Worm (Caenorhabditis elegans) whole organism, L2 larva: ENCODE measurements around the gene sec-24.1.

ENCODE experiments used
- C34F6.9 ChIP-seq: fragments of 150-350 bp; optimal IDR thresholded peaks from 2 replicates; lab custom pipeline; 2014; ENCODE audit warnings: missing biosample characterization, missing genetic modification characterization
- F13H6.1 ChIP-seq: sonication (generic microtip); optimal IDR thresholded peaks from 2 replicates; lab custom pipeline; 2016; ENCODE audit warnings: missing genetic modification characterization, missing compliant biosample characterization
- R02D3.7 ChIP-seq: fragments of 150-350 bp; optimal IDR thresholded peaks from 2 replicates; lab custom pipeline; 2014; ENCODE audit warnings: missing biosample characterization, missing genetic modification characterization
- Y55F3AM.14 ChIP-seq: fragments of 200-800 bp; sonication (Bioruptor generic); optimal IDR thresholded peaks from 2 replicates; lab custom pipeline; 2018; ENCODE audit warnings: mild to moderate bottlenecking, missing genetic modification characterization, missing compliant biosample characterization
- ZK546.5 ChIP-seq: sonication (generic microtip); optimal IDR thresholded peaks from 2 replicates; lab custom pipeline; 2017; ENCODE audit warnings: missing biosample characterization, missing genetic modification characterization
- alr-1 ChIP-seq: fragments of 150-350 bp; optimal IDR thresholded peaks from 2 replicates; lab custom pipeline; 2014; ENCODE audit warnings: missing biosample characterization, missing genetic modification characterization
- aly-2 ChIP-seq: fragments of 150-350 bp; optimal IDR thresholded peaks from 2 replicates; lab custom pipeline; 2014; ENCODE audit warnings: missing biosample characterization, missing genetic modification characterization
- ama-1 ChIP-seq: fragments of 150-350 bp; optimal IDR thresholded peaks from 2 replicates; lab custom pipeline; 2018; ENCODE audit warnings: inconsistent platforms
- blmp-1 ChIP-seq: sonication (generic microtip); optimal IDR thresholded peaks from 2 replicates; lab custom pipeline; 2017; ENCODE audit warnings: missing genetic modification characterization, mild to moderate bottlenecking, missing compliant biosample characterization, antibody characterized with exemption, moderate library complexity; ENCODE audit not compliant: insufficient read depth
- ceh-16 ChIP-seq: fragments of 150-350 bp; optimal IDR thresholded peaks from 2 replicates; lab custom pipeline; 2014; ENCODE audit warnings: missing biosample characterization, missing genetic modification characterization
- ceh-82 ChIP-seq: fragments of 150-350 bp; optimal IDR thresholded peaks from 2 replicates; lab custom pipeline; 2014; ENCODE audit warnings: missing biosample characterization, missing genetic modification characterization
- crh-2 ChIP-seq: sonication (generic microtip); optimal IDR thresholded peaks from 2 replicates; lab custom pipeline; 2017; ENCODE audit warnings: missing biosample characterization, missing genetic modification characterization
- dmd-4 ChIP-seq: sonication (generic microtip); optimal IDR thresholded peaks from 2 replicates; lab custom pipeline; 2017; ENCODE audit warnings: missing biosample characterization, missing genetic modification characterization
- egl-27 ChIP-seq: sonication (generic microtip); optimal IDR thresholded peaks from 3 replicates; lab custom pipeline; 2017; ENCODE audit warnings: missing biosample characterization, missing genetic modification reagents, missing genetic modification characterization
- elt-1 ChIP-seq: fragments of 150-350 bp; optimal IDR thresholded peaks from 2 replicates; lab custom pipeline; 2014; ENCODE audit warnings: missing biosample characterization, missing genetic modification characterization
- elt-3 ChIP-seq: sonication (generic microtip); optimal IDR thresholded peaks from 2 replicates; lab custom pipeline; 2017; ENCODE audit warnings: missing biosample characterization, missing genetic modification characterization
- fos-1 ChIP-seq: fragments of 150-350 bp; optimal IDR thresholded peaks from 2 replicates; lab custom pipeline; 2014; ENCODE audit warnings: missing biosample characterization, missing genetic modification characterization
- gmeb-1 ChIP-seq: fragments of 150-350 bp; optimal IDR thresholded peaks from 2 replicates; lab custom pipeline; 2014; ENCODE audit warnings: missing biosample characterization, missing genetic modification characterization
- lin-11 ChIP-seq: fragments of 150-350 bp; sonication (generic microtip); optimal IDR thresholded peaks from 2 replicates; lab custom pipeline; 2014; ENCODE audit warnings: missing biosample characterization, missing genetic modification characterization, inconsistent platforms, mixed read lengths
- lin-13 ChIP-seq: fragments of 150-350 bp; optimal IDR thresholded peaks from 2 replicates; lab custom pipeline; 2014; ENCODE audit warnings: missing biosample characterization, missing genetic modification reagents, missing genetic modification characterization
- lin-39 ChIP-seq: fragments of 150-350 bp; optimal IDR thresholded peaks from 2 replicates; lab custom pipeline; 2014; ENCODE audit warnings: missing biosample characterization, missing genetic modification reagents, missing genetic modification characterization
- lsy-2 ChIP-seq, 2 experiments: fragments of 150-350 bp in 1 of 2; sonication (generic microtip) in 1 of 2; optimal IDR thresholded peaks; 2 replicates each; lab custom pipeline; 2014 to 2017; ENCODE audit warnings: missing biosample characterization in 2 of 2, missing genetic modification characterization in 2 of 2
- mab-5 ChIP-seq: fragments of 150-350 bp; optimal IDR thresholded peaks from 2 replicates; lab custom pipeline; 2014; ENCODE audit warnings: missing biosample characterization, missing genetic modification characterization
- mbf-1 ChIP-seq: sonication (generic microtip); optimal IDR thresholded peaks from 2 replicates; lab custom pipeline; 2017; ENCODE audit warnings: missing biosample characterization, missing genetic modification characterization
- mdl-1 ChIP-seq, 2 experiments: fragments of 150-350 bp in 1 of 2; sonication (generic microtip) in 1 of 2; optimal IDR thresholded peaks; 2 replicates each; lab custom pipeline; 2017; ENCODE audit warnings: missing biosample characterization in 2 of 2, missing genetic modification characterization in 2 of 2
- nhr-10 ChIP-seq: sonication (generic microtip); optimal IDR thresholded peaks from 2 replicates; lab custom pipeline; 2017; ENCODE audit warnings: missing biosample characterization, missing genetic modification characterization
- nhr-11 ChIP-seq: fragments of 150-350 bp; optimal IDR thresholded peaks from 2 replicates; lab custom pipeline; 2014; ENCODE audit warnings: missing biosample characterization, missing genetic modification characterization
- nhr-12 ChIP-seq: fragments of 150-350 bp; optimal IDR thresholded peaks from 2 replicates; lab custom pipeline; 2014; ENCODE audit warnings: missing biosample characterization, missing genetic modification characterization
- nhr-129 ChIP-seq: fragments of 150-350 bp; optimal IDR thresholded peaks from 2 replicates; lab custom pipeline; 2014; ENCODE audit warnings: missing biosample characterization, missing genetic modification characterization
- nhr-21 ChIP-seq: fragments of 150-350 bp; optimal IDR thresholded peaks from 2 replicates; lab custom pipeline; 2014; ENCODE audit warnings: missing biosample characterization, missing genetic modification characterization
- nhr-23 ChIP-seq: fragments of 150-350 bp; optimal IDR thresholded peaks from 2 replicates; lab custom pipeline; 2014; ENCODE audit warnings: missing biosample characterization, missing genetic modification reagents, missing genetic modification characterization
- nhr-237 ChIP-seq: fragments of 150-350 bp; optimal IDR thresholded peaks from 2 replicates; lab custom pipeline; 2014; ENCODE audit warnings: missing biosample characterization, missing genetic modification characterization
- nhr-25 ChIP-seq: fragments of 150-350 bp; sonication (generic microtip); optimal IDR thresholded peaks from 3 replicates; lab custom pipeline; 2014; ENCODE audit warnings: missing biosample characterization, missing genetic modification characterization
- nhr-6 ChIP-seq: fragments of 150-350 bp; optimal IDR thresholded peaks from 2 replicates; lab custom pipeline; 2014; ENCODE audit warnings: missing biosample characterization, missing genetic modification characterization
- nhr-77 ChIP-seq: fragments of 150-350 bp; optimal IDR thresholded peaks from 2 replicates; lab custom pipeline; 2014; ENCODE audit warnings: missing biosample characterization, missing genetic modification characterization
- peb-1 ChIP-seq: fragments of 150-350 bp; optimal IDR thresholded peaks from 2 replicates; lab custom pipeline; 2014; ENCODE audit warnings: missing biosample characterization, missing genetic modification characterization
- sem-4 ChIP-seq: fragments of 150-350 bp; optimal IDR thresholded peaks from 2 replicates; lab custom pipeline; 2014; ENCODE audit warnings: missing biosample characterization, missing genetic modification reagents, missing genetic modification characterization
- skn-1 ChIP-seq: sonication (generic microtip); optimal IDR thresholded peaks from 2 replicates; lab custom pipeline; 2017; ENCODE audit warnings: missing biosample characterization, missing genetic modification characterization
- sma-3 ChIP-seq: sonication (generic microtip); optimal IDR thresholded peaks from 2 replicates; lab custom pipeline; 2016; ENCODE audit warnings: missing genetic modification reagents, missing genetic modification characterization, missing compliant biosample characterization
- sma-9 ChIP-seq, 2 experiments: fragments of 150-350 bp in 1 of 2; sonication (generic microtip) in 1 of 2; optimal IDR thresholded peaks; 2 replicates each; lab custom pipeline; 2014 to 2016; ENCODE audit warnings: missing genetic modification characterization in 2 of 2, mild to moderate bottlenecking in 1 of 2, missing biosample characterization in 1 of 2, missing compliant biosample characterization in 1 of 2, missing genetic modification reagents in 1 of 2, moderate library complexity in 1 of 2
- snpc-4 ChIP-seq: fragments of 150-350 bp; optimal IDR thresholded peaks from 2 replicates; lab custom pipeline; 2014; ENCODE audit warnings: missing biosample characterization, missing genetic modification characterization
- unc-39 ChIP-seq: fragments of 150-350 bp; optimal IDR thresholded peaks from 2 replicates; lab custom pipeline; 2014; ENCODE audit warnings: missing biosample characterization, missing genetic modification characterization
- unc-55 ChIP-seq: fragments of 150-350 bp; sonication (generic microtip); optimal IDR thresholded peaks from 3 replicates; lab custom pipeline; 2014; ENCODE audit warnings: missing biosample characterization, missing genetic modification reagents, missing genetic modification characterization
- unc-62 ChIP-seq: fragments of 150-350 bp; optimal IDR thresholded peaks from 2 replicates; lab custom pipeline; 2014; ENCODE audit warnings: missing biosample characterization, missing genetic modification reagents, missing genetic modification characterization
- zag-1 ChIP-seq: fragments of 150-350 bp; optimal IDR thresholded peaks from 2 replicates; lab custom pipeline; 2014; ENCODE audit warnings: missing biosample characterization, missing genetic modification characterization
- ztf-1 ChIP-seq: fragments of 200-800 bp; sonication (Bioruptor generic); conservative IDR thresholded peaks from 2 replicates; pipeline ENCODE4 v1.3.6; 2022; ENCODE audit warnings: missing genetic modification characterization, missing compliant biosample characterization
- ztf-11 ChIP-seq: sonication (generic microtip); optimal IDR thresholded peaks from 2 replicates; lab custom pipeline; 2017; ENCODE audit warnings: missing biosample characterization, missing genetic modification characterization
- ztf-4 ChIP-seq: fragments of 150-350 bp; optimal IDR thresholded peaks from 2 replicates; lab custom pipeline; 2014; ENCODE audit warnings: missing biosample characterization, missing genetic modification characterization

The sec-24.1 gene

DNA sequence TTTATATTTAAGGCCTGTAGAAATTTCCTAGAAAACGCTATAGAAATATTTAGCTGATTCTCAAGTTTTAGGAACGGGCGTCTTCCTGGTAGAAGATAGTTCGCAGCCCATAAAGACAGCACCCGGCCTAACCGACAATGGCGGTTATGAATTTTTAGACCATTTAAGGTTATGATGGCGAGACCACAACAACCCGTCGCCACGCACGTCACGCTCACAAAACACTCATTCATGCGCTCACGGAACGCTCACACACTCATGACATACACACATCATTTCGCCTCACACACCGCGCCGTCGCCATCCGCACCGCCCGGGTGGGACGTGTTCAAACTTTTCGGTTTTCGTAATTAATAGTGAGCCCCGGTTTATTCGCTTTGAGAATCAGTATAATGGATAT, 42.3 kb downstream of the sec-24.1 start:
- TF ChIP-seq ama-1 (lab: Kevin White, UChicago) (no peak), nhr-129 (tag; lab: Kevin White, UChicago) (no peak), nhr-237 (no peak), nhr-10 (tag; lab: Kevin White, UChicago) (no peak), ztf-4 (tag; lab: Kevin White, UChicago) (no peak), sma-3 (no peak), ceh-82 (tag; lab: Kevin White, UChicago) (no peak), dmd-4 (no peak), nhr-77 (tag; lab: Kevin White, UChicago) (no peak), mdl-1 (tag; optimal IDR thresholded peaks at IDR 0.05; lab: Kevin White, UChicago) (no peak), unc-39 (no peak), egl-27 (tag; lab: Kevin White, UChicago) (no peak)
- TF ChIP-seq, all 48 proteins: peak for 0

DNA sequence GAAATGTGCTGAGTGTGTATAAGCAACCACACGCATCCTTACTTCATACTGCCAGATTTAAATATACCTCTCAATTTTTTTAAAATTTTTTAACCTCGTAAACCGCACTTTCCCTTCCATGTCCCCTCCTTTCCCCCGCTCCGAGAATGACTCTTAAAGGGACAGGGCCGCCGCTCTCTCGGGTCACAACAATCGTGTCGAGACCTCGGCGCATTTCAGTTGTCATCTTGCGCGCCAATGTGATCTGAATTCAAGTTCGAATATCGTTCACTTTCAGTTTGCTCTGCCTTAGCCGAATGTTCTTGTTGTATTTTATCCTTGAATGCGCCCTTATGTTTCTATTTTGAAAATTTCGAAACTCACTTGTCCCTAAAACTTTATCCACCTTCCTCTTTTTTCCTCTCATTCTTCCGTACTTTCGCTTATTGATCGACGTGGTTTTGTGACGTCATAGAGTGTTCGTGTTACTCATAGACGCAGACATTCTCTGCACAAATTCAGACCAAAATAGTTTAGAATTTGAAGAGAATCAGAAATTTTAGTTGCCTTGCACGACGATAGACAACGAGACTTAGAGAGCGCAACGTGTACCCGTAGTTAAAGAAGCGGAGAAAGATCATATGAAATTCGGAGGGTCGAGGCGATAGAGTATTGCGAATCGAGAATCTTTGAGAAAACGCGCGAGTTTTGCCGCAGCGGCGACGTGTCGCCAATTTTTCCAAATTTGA, 43.6 kb downstream of the sec-24.1 start:
- TF ChIP-seq ama-1 (lab: Kevin White, UChicago) (peak; percentile 83), nhr-10 (tag; lab: Kevin White, UChicago) (no peak), skn-1 (tag; lab: Kevin White, UChicago) (no peak), lin-13 (peak; percentile 46), lin-11 (tag; lab: Kevin White, UChicago) (no peak), lsy-2 (tag; optimal IDR thresholded peaks at IDR 0.05; lab: Kevin White, UChicago) (peak; percentile 47 to 84), dmd-4 (no peak), ztf-1 (no peak), Y55F3AM.14 (no peak), unc-55 (GFP tag; lab: Kevin White, UChicago) (peak; percentile 82), elt-1 (tag; lab: Kevin White, UChicago) (no peak), sem-4 (peak; percentile 78), sma-9 (GFP tag; optimal IDR thresholded peaks at IDR 0.05; lab: Kevin White, UChicago) (peak; percentile 83), sma-9 (tag; optimal IDR thresholded peaks at IDR 0.05; lab: Kevin White, UChicago) (no peak), fos-1 (peak; percentile 63), elt-3 (no peak), zag-1 (peak; percentile 21), ztf-11 (tag; lab: Kevin White, UChicago) (no peak), ztf-4 (tag; lab: Kevin White, UChicago) (peak; percentile 78), aly-2 (tag; lab: Kevin White, UChicago) (no peak), nhr-23 (no peak), C34F6.9 (peak; percentile 88), F13H6.1 (peak; percentile 81), sma-3 (peak; percentile 56), nhr-129 (tag; lab: Kevin White, UChicago) (peak; percentile 76), mbf-1 (no peak), mdl-1 (tag; optimal IDR thresholded peaks at IDR 0.05; lab: Kevin White, UChicago) (peak in 1 of 2 experiments; percentile 10), peb-1 (tag; lab: Kevin White, UChicago) (no peak), lin-39 (tag; lab: Kevin White, UChicago) (no peak), snpc-4 (tag; lab: Kevin White, UChicago) (no peak), nhr-12 (tag; lab: Kevin White, UChicago) (no peak), unc-39 (no peak), alr-1 (tag; lab: Kevin White, UChicago) (no peak), nhr-11 (tag; lab: Kevin White, UChicago) (no peak), nhr-237 (no peak), unc-62 (GFP tag; lab: Kevin White, UChicago) (no peak), R02D3.7 (no peak), ceh-16 (no peak), blmp-1 (peak; percentile 81), nhr-77 (tag; lab: Kevin White, UChicago) (peak; percentile 41), nhr-21 (tag; lab: Kevin White, UChicago) (peak; percentile 65), crh-2 (tag; lab: Kevin White, UChicago) (peak; percentile 97), nhr-25 (tag; lab: Kevin White, UChicago) (peak; percentile 68), ZK546.5 (no peak), ceh-82 (tag; lab: Kevin White, UChicago) (peak; percentile 21), gmeb-1 (tag; lab: Kevin White, UChicago) (peak; percentile 65), egl-27 (tag; lab: Kevin White, UChicago) (peak; percentile 65), mab-5 (peak; percentile 2), nhr-6 (tag; lab: Kevin White, UChicago) (peak; percentile 60)
